Fruit fly (Drosophila melanogaster): ENCODE data around the gene porin.

porin gene

DNA sequence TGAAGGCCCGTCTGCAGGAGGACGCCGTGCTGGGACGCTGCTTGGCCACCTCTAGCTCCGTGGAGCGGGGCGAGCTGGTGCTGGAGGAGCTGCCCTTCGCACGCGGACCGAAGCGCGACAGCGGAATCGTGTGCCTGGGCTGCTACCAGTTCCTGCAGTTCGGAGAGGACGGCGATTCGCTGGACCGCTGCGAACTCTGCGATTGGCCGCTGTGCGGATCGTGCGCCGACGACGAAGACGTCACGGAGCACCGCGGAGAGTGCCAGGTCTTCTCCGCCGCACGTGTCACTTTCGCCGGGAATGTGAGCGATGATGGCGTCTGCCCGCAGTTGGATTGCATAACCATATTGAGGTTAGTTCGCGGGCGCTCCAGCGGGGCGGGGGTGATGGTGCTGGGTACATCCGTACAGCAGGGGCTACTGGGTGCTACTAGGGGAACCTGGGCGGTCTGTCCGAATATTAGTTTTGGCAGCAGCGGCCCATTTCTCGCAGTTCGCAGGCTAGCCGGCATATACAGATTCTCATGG lies 751 bp upstream of the porin start (continued):
- no peak for TF ChIP-seq Blimp-1 (GFP tag; optimal IDR thresholded peaks at IDR 0.05)
- no peak for TF ChIP-seq CG32532 (GFP tag; IDR thresholded peaks at IDR 0.05)
- TF ChIP-seq Sox102F (GFP tag; optimal IDR thresholded peaks at IDR 0.05): no peak
- TF ChIP-seq MBD-R2 (GFP tag; IDR thresholded peaks at IDR 0.05): no peak
- no peak for TF ChIP-seq hkb (optimal IDR thresholded peaks at IDR 0.05)
- TF ChIP-seq hkb (GFP tag; IDR thresholded peaks at IDR 0.05): no peak
- no peak for TF ChIP-seq bsh (GFP tag; optimal IDR thresholded peaks at IDR 0.05)
- TF ChIP-seq Asciz (GFP tag; optimal IDR thresholded peaks at IDR 0.05): no peak
- TF ChIP-seq MTF-1 (GFP tag; optimal IDR thresholded peaks at IDR 0.05; ENCODE audit: borderline replicate concordance): no peak
- TF ChIP-seq cwo (GFP tag; optimal IDR thresholded peaks at IDR 0.05): peak; percentile 94
- no peak for TF ChIP-seq CG31365 (tag; optimal IDR thresholded peaks at IDR 0.05)
- TF ChIP-seq CG15479 (GFP tag; optimal IDR thresholded peaks at IDR 0.05): no peak
- no peak for TF ChIP-seq sc (optimal IDR thresholded peaks at IDR 0.05)
- TF ChIP-seq sc (GFP tag; optimal IDR thresholded peaks at IDR 0.05): no peak
- no peak for TF ChIP-seq CG4282 (GFP tag; optimal IDR thresholded peaks at IDR 0.05)
- no peak for TF ChIP-seq caup (GFP tag; optimal IDR thresholded peaks at IDR 0.05; ENCODE audit: severe bottlenecking)
- no peak for TF ChIP-seq Eip74EF (GFP tag; optimal IDR thresholded peaks at IDR 0.05)
- no peak for TF ChIP-seq CG4424 (GFP tag; optimal IDR thresholded peaks at IDR 0.05)
- TF ChIP-seq CG18262 (tag; optimal IDR thresholded peaks at IDR 0.05): no peak
- TF ChIP-seq Dip3 (GFP tag; optimal IDR thresholded peaks at IDR 0.05): no peak
- no peak for TF ChIP-seq HLHmδ (GFP tag; optimal IDR thresholded peaks at IDR 0.05)
- TF ChIP-seq lmd (GFP tag; IDR thresholded peaks at IDR 0.05): no peak
- no peak for TF ChIP-seq Dad (GFP tag; optimal IDR thresholded peaks at IDR 0.05)
- TF ChIP-seq cato (GFP tag; optimal IDR thresholded peaks at IDR 0.05; ENCODE audit: borderline replicate concordance): no peak
- TF ChIP-seq ham (GFP tag; IDR thresholded peaks at IDR 0.05): no peak
- TF ChIP-seq stwl (tag; optimal IDR thresholded peaks at IDR 0.05): no peak
- no peak for TF ChIP-seq pnt (GFP tag; optimal IDR thresholded peaks at IDR 0.05)
- TF ChIP-seq scrt (GFP tag; optimal IDR thresholded peaks at IDR 0.05): no peak
- TF ChIP-seq CG15514 (GFP tag; optimal IDR thresholded peaks at IDR 0.05): no peak
- no peak for TF ChIP-seq az2 (GFP tag; optimal IDR thresholded peaks at IDR 0.05)
- peak in 1 of 2 experiments; percentile 97 for TF ChIP-seq Pdp1 (GFP tag; optimal IDR thresholded peaks at IDR 0.05)
- no peak for TF ChIP-seq CG6272 (GFP tag; IDR thresholded peaks at IDR 0.05)
- TF ChIP-seq en (GFP tag; optimal IDR thresholded peaks at IDR 0.05): no peak
- no peak for TF ChIP-seq gce (GFP tag; IDR thresholded peaks at IDR 0.05)
- TF ChIP-seq Nf-YC (tag; optimal IDR thresholded peaks at IDR 0.05): peak; percentile 61
- no peak for TF ChIP-seq CG32772 (GFP tag; IDR thresholded peaks at IDR 0.05)
- TF ChIP-seq NFAT (GFP tag; IDR thresholded peaks at IDR 0.05): no peak
- TF ChIP-seq lov (optimal IDR thresholded peaks at IDR 0.05): no peak
- TF ChIP-seq lov (GFP tag; IDR thresholded peaks at IDR 0.05): no peak
- TF ChIP-seq dm (GFP tag; optimal IDR thresholded peaks at IDR 0.05): no peak
- no peak for TF ChIP-seq maf-S (GFP tag; optimal IDR thresholded peaks at IDR 0.05)
- TF ChIP-seq CG18619 (GFP tag; optimal IDR thresholded peaks at IDR 0.05): no peak
- TF ChIP-seq sisA (GFP tag; IDR thresholded peaks at IDR 0.05): 0 out of 2 replicates have a peak, but pooled peaks have one; percentile 5
- TF ChIP-seq Sry-δ (GFP tag; optimal IDR thresholded peaks at IDR 0.05): no peak
- no peak for TF ChIP-seq pb (GFP tag; optimal IDR thresholded peaks at IDR 0.05)
- no peak for TF ChIP-seq run (tag; optimal IDR thresholded peaks at IDR 0.05)
- TF ChIP-seq CG4404 (GFP tag; IDR thresholded peaks at IDR 0.05): no peak
- TF ChIP-seq bcd (GFP tag; optimal IDR thresholded peaks at IDR 0.05): no peak
- no peak for TF ChIP-seq CG1602 (GFP tag; optimal IDR thresholded peaks at IDR 0.05)
- no peak for TF ChIP-seq CG9817 (tag; optimal IDR thresholded peaks at IDR 0.05)
- no peak for TF ChIP-seq hbn (GFP tag; IDR thresholded peaks at IDR 0.05; ENCODE audit: partially characterized antibody)

Measured in whole organism, embryonic.